Worm (Caenorhabditis elegans): ENCODE results near the gene col-113.

ce11 chrIV:7165723-7166122 lies 13.4 kb upstream of the col-113 start, which contains the start of gene rpc-1:
- no peak for TF ChIP-seq unc-39 (tag; optimal IDR thresholded peaks at IDR 0.05)
- no peak for TF ChIP-seq ceh-9 (tag; optimal IDR thresholded peaks at IDR 0.05)
- no peak for TF ChIP-seq nhr-237 (tag; optimal IDR thresholded peaks at IDR 0.05)
- TF ChIP-seq nhr-77 (tag; optimal IDR thresholded peaks at IDR 0.05) = no peak
- TF ChIP-seq mdl-1 (tag; optimal IDR thresholded peaks at IDR 0.05) = no peak
- no peak for TF ChIP-seq fos-1 (tag; optimal IDR thresholded peaks at IDR 0.05)
- TF ChIP-seq nhr-67 (tag; optimal IDR thresholded peaks at IDR 0.05) = no peak
- TF ChIP-seq nhr-12 (tag; optimal IDR thresholded peaks at IDR 0.05) = no peak
- TF ChIP-seq nhr-28 (tag; optimal IDR thresholded peaks at IDR 0.05) = no peak
- no peak for TF ChIP-seq fkh-10 (GFP tag; optimal IDR thresholded peaks at IDR 0.05)
